Fruit fly (Drosophila melanogaster): Measurements from ENCODE around the gene Sirup.

Gene Sirup

dm6 chr2L:7957068-7957868, 41.4 kb upstream of the Sirup start (continued):
- TF ChIP-seq achi (GFP tag; optimal IDR thresholded peaks at IDR 0.05) (no peak), salr (GFP tag; optimal IDR thresholded peaks at IDR 0.05) (peak in 1 of 2 experiments; percentile 49), CG15336 (GFP tag; IDR thresholded peaks at IDR 0.05) (peak; percentile 60), Ets21C (GFP tag; optimal IDR thresholded peaks at IDR 0.05) (no peak), lz (GFP tag; optimal IDR thresholded peaks at IDR 0.05) (no peak), CG4318 (GFP tag; optimal IDR thresholded peaks at IDR 0.05) (peak; percentile 63), fd59A (GFP tag; optimal IDR thresholded peaks at IDR 0.05) (no peak), CG9139 (GFP tag; optimal IDR thresholded peaks at IDR 0.05) (no peak), CG6792 (GFP tag; optimal IDR thresholded peaks at IDR 0.05) (no peak)

dm6 chr2L:7960581-7961530, 37.8 kb upstream of the Sirup start:
- TF ChIP-seq CG34406 (GFP tag; optimal IDR thresholded peaks at IDR 0.05): peak; percentile 48
- no peak for TF ChIP-seq Gug (GFP tag; IDR thresholded peaks at IDR 0.05)
- no peak for TF ChIP-seq Eip75B (GFP tag; optimal IDR thresholded peaks at IDR 0.05)
- peak; percentile 75 for TF ChIP-seq CG8119 (GFP tag; IDR thresholded peaks at IDR 0.05)
- no peak for TF ChIP-seq Smox (GFP tag; optimal IDR thresholded peaks at IDR 0.05)
- no peak for TF ChIP-seq CG31627 (GFP tag; optimal IDR thresholded peaks at IDR 0.05)
- peak; percentile 14 for TF ChIP-seq CG10669 (GFP tag; optimal IDR thresholded peaks at IDR 0.05)
- no peak for TF ChIP-seq Sox14 (GFP tag; optimal IDR thresholded peaks at IDR 0.05)
- TF ChIP-seq fd59A (GFP tag; optimal IDR thresholded peaks at IDR 0.05): no peak
- TF ChIP-seq CG11902 (GFP tag; optimal IDR thresholded peaks at IDR 0.05): no peak
- peak; percentile 58; the same call in 2 of the 3 replicates for TF ChIP-seq CG6163 (GFP tag; IDR thresholded peaks at IDR 0.05)
- peak; percentile 66 for TF ChIP-seq vri (GFP tag; optimal IDR thresholded peaks at IDR 0.05)
- peak; percentile 65 to 75 for TF ChIP-seq ss (GFP tag; optimal IDR thresholded peaks at IDR 0.05)
- TF ChIP-seq pdm3 (GFP tag; optimal IDR thresholded peaks at IDR 0.05): no peak
- TF ChIP-seq net (GFP tag; optimal IDR thresholded peaks at IDR 0.05): peak; percentile 22
- peak; percentile 19 for TF ChIP-seq CG11762 (GFP tag; optimal IDR thresholded peaks at IDR 0.05; ENCODE audit: insufficient read depth)
- TF ChIP-seq CG6792 (GFP tag; optimal IDR thresholded peaks at IDR 0.05): no peak
- no peak for TF ChIP-seq CG6854 (GFP tag; optimal IDR thresholded peaks at IDR 0.05)
- peak; percentile 63 for TF ChIP-seq svp (GFP tag)
- no peak for TF ChIP-seq CG8319 (GFP tag; optimal IDR thresholded peaks at IDR 0.05)
- TF ChIP-seq CG16779 (tag; optimal IDR thresholded peaks at IDR 0.05): peak; percentile 75
- TF ChIP-seq CG7368 (GFP tag; optimal IDR thresholded peaks at IDR 0.05): no peak
- no peak for TF ChIP-seq Hr38 (GFP tag; optimal IDR thresholded peaks at IDR 0.05)
- peak; percentile 67 for TF ChIP-seq eg (GFP tag; IDR thresholded peaks at IDR 0.05)
- TF ChIP-seq CG1621 (tag; optimal IDR thresholded peaks at IDR 0.05): no peak
- TF ChIP-seq OdsH (GFP tag; optimal IDR thresholded peaks at IDR 0.05): peak; percentile 9
- peak; percentile 8 for TF ChIP-seq achi (GFP tag; optimal IDR thresholded peaks at IDR 0.05)
- peak; percentile 79 for TF ChIP-seq Eip78C (GFP tag)
- peak; percentile 67 for TF ChIP-seq CG9139 (GFP tag; optimal IDR thresholded peaks at IDR 0.05)
- TF ChIP-seq CG6276 (GFP tag; optimal IDR thresholded peaks at IDR 0.05): peak; percentile 83
- TF ChIP-seq Hr4 (GFP tag; optimal IDR thresholded peaks at IDR 0.05): peak; percentile 1
- peak; percentile 45; the same call in 1 of the 2 replicates for TF ChIP-seq CG15336 (GFP tag; IDR thresholded peaks at IDR 0.05)
- TF ChIP-seq salr (GFP tag; optimal IDR thresholded peaks at IDR 0.05): peak in 1 of 2 experiments; percentile 29
- peak; percentile 27 for TF ChIP-seq CG8632 (GFP tag; optimal IDR thresholded peaks at IDR 0.05)
- TF ChIP-seq fd85E (GFP tag; optimal IDR thresholded peaks at IDR 0.05): no peak
- TF ChIP-seq Lpt (GFP tag; optimal IDR thresholded peaks at IDR 0.05): no peak
- TF ChIP-seq CG6808 (GFP tag; optimal IDR thresholded peaks at IDR 0.05): peak; percentile 69
- peak; percentile 15 for TF ChIP-seq CG3032 (tag; optimal IDR thresholded peaks at IDR 0.05)
- peak; percentile 63 for TF ChIP-seq dsx (GFP tag; optimal IDR thresholded peaks at IDR 0.05; ENCODE audit: poor library complexity, severe bottlenecking)
- TF ChIP-seq fkh (GFP tag; optimal IDR thresholded peaks at IDR 0.05): peak; percentile 98
- TF ChIP-seq esn (GFP tag; optimal IDR thresholded peaks at IDR 0.05): no peak
- peak; percentile 44 for TF ChIP-seq spab (GFP tag; optimal IDR thresholded peaks at IDR 0.05)
